Fruit fly (Drosophila melanogaster) whole organism, wandering third instar larva: ENCODE measurements around the gene Cpr65Ay.

Experiments used
- Abd-B ChIP-seq: fragments of >200 bp; optimal IDR thresholded peaks from 2 replicates; lab custom pipeline; 2017; ENCODE audit warnings: missing biosample characterization, missing genetic modification characterization
- CG32264 ChIP-seq: fragments of 200-800 bp; sonication (Bioruptor generic); optimal IDR thresholded peaks from 2 replicates; lab custom pipeline; 2016; ENCODE audit warnings: missing biosample characterization, missing genetic modification characterization
- CG9705 ChIP-seq: fragments of 200-800 bp; sonication (Bioruptor generic); optimal IDR thresholded peaks from 2 replicates; lab custom pipeline; 2018; ENCODE audit warnings: missing biosample characterization, mild to moderate bottlenecking, missing genetic modification characterization
- CrebA ChIP-seq: fragments of 200-800 bp; sonication (Bioruptor generic); optimal IDR thresholded peaks from 2 replicates; lab custom pipeline; 2016; ENCODE audit warnings: missing biosample characterization, mild to moderate bottlenecking, missing genetic modification characterization, borderline replicate concordance
- Dfd ChIP-seq: fragments of >200 bp; optimal IDR thresholded peaks from 2 replicates; lab custom pipeline; 2017; ENCODE audit warnings: missing biosample characterization, missing genetic modification characterization
- Dif ChIP-seq: fragments of 200-275, 200-300 bp; sonication (Bioruptor generic); optimal IDR thresholded peaks from 2 replicates; lab custom pipeline; 2018; ENCODE audit warnings: missing biosample characterization, missing genetic modification characterization; ENCODE audit not compliant: partially characterized antibody
- GATAd ChIP-seq: sonication (Bioruptor generic); optimal IDR thresholded peaks from 2 replicates; lab custom pipeline; 2016; ENCODE audit warnings: missing biosample characterization, missing genetic modification characterization
- HLH106 ChIP-seq: fragments of 200-800 bp; optimal IDR thresholded peaks from 3 replicates; lab custom pipeline; 2019; ENCODE audit warnings: missing biosample characterization, mild to moderate bottlenecking, missing genetic modification characterization, moderate library complexity
- Hnf4 ChIP-seq: fragments of 200-800 bp; sonication (Bioruptor generic); optimal IDR thresholded peaks from 2 replicates; lab custom pipeline; 2016; ENCODE audit warnings: missing biosample characterization, mild to moderate bottlenecking, missing genetic modification characterization
- Hr78 ChIP-seq: fragments of >200 bp; optimal IDR thresholded peaks from 2 replicates; lab custom pipeline; 2017; ENCODE audit warnings: missing biosample characterization, missing genetic modification characterization
- Hr83 ChIP-seq: fragments of 200-300 bp; sonication (Bioruptor generic); optimal IDR thresholded peaks from 2 replicates; lab custom pipeline; 2016; ENCODE audit warnings: missing biosample characterization, mild to moderate bottlenecking, missing genetic modification characterization, moderate library complexity; ENCODE audit not compliant: poor library complexity, severe bottlenecking
- Jra ChIP-seq: sonication (Bioruptor generic); optimal IDR thresholded peaks from 2 replicates; lab custom pipeline; 2016; ENCODE audit warnings: missing biosample characterization, missing genetic modification characterization
- Mio ChIP-seq: sonication (Bioruptor generic); optimal IDR thresholded peaks from 2 replicates; lab custom pipeline; 2016; ENCODE audit warnings: missing biosample characterization, missing genetic modification characterization
- Myc ChIP-seq: fragments of >200 bp; optimal IDR thresholded peaks from 2 replicates; lab custom pipeline; 2017
- N ChIP-seq: fragments of >200 bp; optimal IDR thresholded peaks from 2 replicates; lab custom pipeline; 2018; ENCODE audit warnings: missing biosample characterization, missing external identifiers, missing genetic modification characterization
- OdsH ChIP-seq: fragments of 200-800 bp; sonication (Bioruptor generic); optimal IDR thresholded peaks from 2 replicates; lab custom pipeline; 2016; ENCODE audit warnings: missing biosample characterization, mild to moderate bottlenecking, missing genetic modification characterization
- Rel ChIP-seq, 2 experiments: fragments of 200-800 bp; sonication (Bioruptor generic) in 1 of 2; optimal IDR thresholded peaks; 2 replicates in 1 of 2; 3 replicates in 1 of 2; lab custom pipeline; 2016 to 2019; ENCODE audit warnings: mild to moderate bottlenecking in 2 of 2, missing biosample characterization in 2 of 2, missing genetic modification characterization in 2 of 2, moderate library complexity in 1 of 2
- Sp1 ChIP-seq: fragments of 200-800 bp; sonication (Bioruptor generic); optimal IDR thresholded peaks from 3 replicates; lab custom pipeline; 2019; ENCODE audit warnings: missing biosample characterization, mild to moderate bottlenecking, missing genetic modification characterization, moderate library complexity
- Vsx2 ChIP-seq: fragments of 200-300, 225-300 bp; sonication (Bioruptor generic); optimal IDR thresholded peaks from 2 replicates; lab custom pipeline; 2018; ENCODE audit warnings: missing biosample characterization, missing genetic modification characterization; ENCODE audit not compliant: partially characterized antibody
- br ChIP-seq: fragments of 200-800 bp; sonication (Bioruptor generic); optimal IDR thresholded peaks from 2 replicates; lab custom pipeline; 2016; ENCODE audit warnings: missing biosample characterization, missing genetic modification characterization
- brk ChIP-seq: fragments of 200-800 bp; sonication (Bioruptor generic); optimal IDR thresholded peaks from 2 replicates; lab custom pipeline; 2016; ENCODE audit warnings: missing biosample characterization, mild to moderate bottlenecking, missing genetic modification characterization
- dl ChIP-seq, 2 experiments: fragments of 175-275, 200-275 bp in 1 of 2; fragments of 200-275 bp in 1 of 2; sonication (Bioruptor generic); optimal IDR thresholded peaks; lab custom pipeline; 2018; ENCODE audit warnings: mild to moderate bottlenecking in 2 of 2, missing biosample characterization in 2 of 2, missing genetic modification characterization in 2 of 2, moderate library complexity in 2 of 2; ENCODE audit not compliant: partially characterized antibody in 2 of 2, insufficient read depth in 1 of 2
- dmrt93B ChIP-seq: fragments of 200-800 bp; sonication (Bioruptor generic); optimal IDR thresholded peaks from 2 replicates; lab custom pipeline; 2018; ENCODE audit warnings: missing biosample characterization, mild to moderate bottlenecking, missing genetic modification characterization
- dsf ChIP-seq: sonication (Bioruptor generic); optimal IDR thresholded peaks from 2 replicates; lab custom pipeline; 2016; ENCODE audit warnings: missing biosample characterization, missing genetic modification characterization, borderline replicate concordance
- ey ChIP-seq: fragments of 200-800 bp; sonication (Bioruptor generic); optimal IDR thresholded peaks from 2 replicates; lab custom pipeline; 2016; ENCODE audit warnings: missing biosample characterization, missing genetic modification characterization
- foxo ChIP-seq, 2 experiments: fragments of 200-800 bp; sonication (Bioruptor generic); optimal IDR thresholded peaks; 2 replicates in 1 of 2; 3 replicates in 1 of 2; lab custom pipeline; 2016 to 2017; ENCODE audit warnings: missing biosample characterization in 2 of 2, missing genetic modification characterization in 2 of 2
- fru ChIP-seq: fragments of 200-800 bp; sonication (Bioruptor generic); optimal IDR thresholded peaks from 3 replicates; lab custom pipeline; 2016; ENCODE audit warnings: missing biosample characterization, mild to moderate bottlenecking, missing genetic modification characterization
- h ChIP-seq: fragments of 200-800 bp; sonication (Bioruptor generic); optimal IDR thresholded peaks from 3 replicates; lab custom pipeline; 2016; ENCODE audit warnings: missing biosample characterization, mild to moderate bottlenecking, missing genetic modification characterization
- jim ChIP-seq: fragments of 175-275, 200-325 bp; sonication (Bioruptor generic); optimal IDR thresholded peaks from 2 replicates; lab custom pipeline; 2016; ENCODE audit warnings: missing biosample characterization, mild to moderate bottlenecking, missing genetic modification characterization
- lola ChIP-seq: fragments of >200 bp; optimal IDR thresholded peaks from 2 replicates; lab custom pipeline; 2017; ENCODE audit warnings: missing biosample characterization, missing genetic modification characterization
- pan ChIP-seq: fragments of >200 bp; optimal IDR thresholded peaks from 2 replicates; lab custom pipeline; 2017
- psq ChIP-seq: fragments of 200-800 bp; sonication (Bioruptor generic); optimal IDR thresholded peaks from 3 replicates; lab custom pipeline; 2017; ENCODE audit warnings: missing biosample characterization, mild to moderate bottlenecking, missing genetic modification characterization, moderate library complexity
- rgr ChIP-seq: fragments of 200-800 bp; sonication (Bioruptor generic); optimal IDR thresholded peaks from 3 replicates; lab custom pipeline; 2016; ENCODE audit warnings: missing biosample characterization, mild to moderate bottlenecking, missing genetic modification characterization
- sage ChIP-seq: fragments of 200-800 bp; sonication (Bioruptor generic); optimal IDR thresholded peaks from 2 replicates; lab custom pipeline; 2016; ENCODE audit warnings: missing biosample characterization, mild to moderate bottlenecking, missing genetic modification characterization
- sv ChIP-seq: fragments of 200-800 bp; sonication (Bioruptor generic); optimal IDR thresholded peaks from 3 replicates; lab custom pipeline; 2016; ENCODE audit warnings: missing biosample characterization, missing genetic modification characterization
- tai ChIP-seq: sonication (Bioruptor generic); optimal IDR thresholded peaks from 2 replicates; lab custom pipeline; 2016; ENCODE audit warnings: missing biosample characterization, missing genetic modification characterization
- usp ChIP-seq: fragments of >200 bp; optimal IDR thresholded peaks from 2 replicates; lab custom pipeline; 2017; ENCODE audit warnings: missing biosample characterization, missing genetic modification characterization
- woc ChIP-seq: sonication (Bioruptor generic); optimal IDR thresholded peaks from 2 replicates; lab custom pipeline; 2016; ENCODE audit warnings: missing biosample characterization, mild to moderate bottlenecking, missing genetic modification characterization

Gene Cpr65Ay

dm6 chr3L:6184884-6185438 is 26.5 kb upstream of the Cpr65Ay start, which contains the start of the genes D19B and CG43293:
D19B (minus strand) TSS chr3L:6184920.
CG43293 (plus strand) TSS chr3L:6185189.
- TF ChIP-seq Dif (GFP tag; lab: Kevin White, UChicago) (peak; percentile 60), dmrt93B (GFP tag; lab: Kevin White, UChicago) (peak; percentile 47), CrebA (GFP tag; lab: Kevin White, UChicago) (no peak), h (GFP tag; lab: Kevin White, UChicago) (peak; percentile 87), Rel (GFP tag; optimal IDR thresholded peaks at IDR 0.05; lab: Kevin White, UChicago) (no peak), Rel (tag; optimal IDR thresholded peaks at IDR 0.05; lab: Kevin White, UChicago) (peak; percentile 92), lola (GFP tag; lab: Kevin White, UChicago) (no peak), CG9705 (GFP tag; lab: Kevin White, UChicago) (peak; percentile 52), Hr78 (GFP tag; lab: Kevin White, UChicago) (no peak), Sp1 (GFP tag; lab: Kevin White, UChicago) (peak; percentile 74), sv (GFP tag; lab: Kevin White, UChicago) (peak; percentile 79), psq (GFP tag; lab: Kevin White, UChicago) (peak; percentile 85), dsf (GFP tag; lab: Kevin White, UChicago) (no peak), N (GFP tag; lab: Kevin White, UChicago) (no peak), sage (no peak), Dfd (GFP tag; lab: Kevin White, UChicago) (no peak), brk (GFP tag; lab: Kevin White, UChicago) (no peak), Jra (GFP tag; lab: Kevin White, UChicago) (no peak), Hnf4 (GFP tag; lab: Kevin White, UChicago) (no peak), tai (no peak), jim (GFP tag; lab: Kevin White, UChicago) (peak; percentile 96), woc (peak; percentile 91), br (GFP tag; lab: Kevin White, UChicago) (peak; percentile 82), pan (lab: Kevin White, UChicago) (no peak), ey (GFP tag; lab: Kevin White, UChicago) (peak; percentile 80), Vsx2 (GFP tag; lab: Kevin White, UChicago) (no peak), HLH106 (tag; lab: Kevin White, UChicago) (peak; percentile 77), Mio (GFP tag; lab: Kevin White, UChicago) (peak; percentile 3), Hr83 (GFP tag; lab: Kevin White, UChicago) (peak; percentile 99), GATAd (GFP tag; lab: Kevin White, UChicago) (peak; percentile 70), Abd-B (GFP tag; lab: Kevin White, UChicago) (no peak), Myc (lab: Kevin White, UChicago) (peak; percentile 78), usp (no peak), dl (GFP tag; optimal IDR thresholded peaks at IDR 0.05; lab: Kevin White, UChicago; ENCODE audit: insufficient read depth in 1 of 2, partially characterized antibody in 2 of 2) (no peak), rgr (peak; percentile 93), foxo (GFP tag; optimal IDR thresholded peaks at IDR 0.05; lab: Kevin White, UChicago) (peak in 1 of 2 experiments; percentile 91), CG32264 (GFP tag; lab: Kevin White, UChicago) (peak; percentile 54), fru (GFP tag; lab: Kevin White, UChicago) (peak; percentile 80), OdsH (GFP tag; lab: Kevin White, UChicago) (peak; percentile 81)

- TF ChIP-seq Hr83 (GFP tag; lab: Kevin White, UChicago) = no peak
- peak; percentile 70 for TF ChIP-seq sv (GFP tag; lab: Kevin White, UChicago)
- no peak for TF ChIP-seq dsf (GFP tag; lab: Kevin White, UChicago)
- no peak for TF ChIP-seq Rel (GFP tag; optimal IDR thresholded peaks at IDR 0.05; lab: Kevin White, UChicago)
- TF ChIP-seq Rel (tag; optimal IDR thresholded peaks at IDR 0.05; lab: Kevin White, UChicago) = no peak
- no peak for TF ChIP-seq lola (GFP tag; lab: Kevin White, UChicago)
- no peak for TF ChIP-seq br (GFP tag; lab: Kevin White, UChicago)
- TF ChIP-seq Myc (lab: Kevin White, UChicago) = peak; percentile 99
- peak; percentile 67 for TF ChIP-seq OdsH (GFP tag; lab: Kevin White, UChicago)
- TF ChIP-seq Dif (GFP tag; lab: Kevin White, UChicago) = no peak
- no peak for TF ChIP-seq Dfd (GFP tag; lab: Kevin White, UChicago)
- TF ChIP-seq CG9705 (GFP tag; lab: Kevin White, UChicago) = peak; percentile 78
- peak; percentile 94 for TF ChIP-seq woc
- no peak for TF ChIP-seq Hr78 (GFP tag; lab: Kevin White, UChicago)
- no peak for TF ChIP-seq fru (GFP tag; lab: Kevin White, UChicago)
- TF ChIP-seq dmrt93B (GFP tag; lab: Kevin White, UChicago) = no peak
- TF ChIP-seq usp = no peak
- TF ChIP-seq brk (GFP tag; lab: Kevin White, UChicago) = no peak
- peak in 1 of 2 experiments; percentile 80 for TF ChIP-seq foxo (GFP tag; optimal IDR thresholded peaks at IDR 0.05; lab: Kevin White, UChicago)
- no peak for TF ChIP-seq Jra (GFP tag; lab: Kevin White, UChicago)
- TF ChIP-seq Mio (GFP tag; lab: Kevin White, UChicago) = no peak
- TF ChIP-seq N (GFP tag; lab: Kevin White, UChicago) = no peak
- no peak for TF ChIP-seq CrebA (GFP tag; lab: Kevin White, UChicago)
- no peak for TF ChIP-seq Vsx2 (GFP tag; lab: Kevin White, UChicago)
- peak; percentile 86 for TF ChIP-seq HLH106 (tag; lab: Kevin White, UChicago)
- TF ChIP-seq CG32264 (GFP tag; lab: Kevin White, UChicago) = no peak
- no peak for TF ChIP-seq pan (lab: Kevin White, UChicago)
- TF ChIP-seq GATAd (GFP tag; lab: Kevin White, UChicago) = peak; percentile 43
- TF ChIP-seq ey (GFP tag; lab: Kevin White, UChicago) = peak; percentile 69
- no peak for TF ChIP-seq Hnf4 (GFP tag; lab: Kevin White, UChicago)
- TF ChIP-seq rgr = no peak
- peak; percentile 64 for TF ChIP-seq psq (GFP tag; lab: Kevin White, UChicago)
- TF ChIP-seq dl (GFP tag; optimal IDR thresholded peaks at IDR 0.05; lab: Kevin White, UChicago; ENCODE audit: insufficient read depth in 1 of 2, partially characterized antibody in 2 of 2) = no peak
- no peak for TF ChIP-seq tai
These were observed 23.3 kb upstream of the Cpr65Ay start, which contains the start of gene CG10274 for dm6 chr3L:6181776-6182175. CG10274 (minus strand) TSS chr3L:6181829.
